Fruit fly (Drosophila melanogaster) whole organism, embryonic: ENCODE data around the gene CG6465.
A peak's percentile ranks its signal among the peaks of the same experiment; 100 is the strongest.

Experiments used
- Bgb ChIP-seq: fragments of 200-800 bp; sonication (Bioruptor generic); IDR thresholded peaks from 2 replicates; pipeline ENCODE4 v1.3.6; 2022; ENCODE audit warnings: missing biosample characterization, missing genetic modification characterization; ENCODE audit not compliant: partially characterized antibody
- CG11085 ChIP-seq: fragments of 200-800 bp; sonication (Bioruptor generic); IDR thresholded peaks from 2 replicates; pipeline ENCODE4 v1.3.6; 2022; ENCODE audit warnings: missing biosample characterization, missing genetic modification characterization
- CG11247 ChIP-seq: fragments of 200-800 bp; sonication (Bioruptor generic); IDR thresholded peaks from 2 replicates; pipeline ENCODE4 v1.3.6; 2022; ENCODE audit warnings: missing biosample characterization, missing genetic modification characterization
- CG12155 ChIP-seq: fragments of 200-800 bp; sonication (Bioruptor generic); optimal IDR thresholded peaks from 3 replicates; lab custom pipeline; 2016; ENCODE audit warnings: missing biosample characterization, missing genetic modification characterization
- CG12744 ChIP-seq: fragments of 200-800 bp; sonication (Bioruptor generic); optimal IDR thresholded peaks from 2 replicates; lab custom pipeline; 2016; ENCODE audit warnings: missing biosample characterization, missing genetic modification characterization
- CG13287 ChIP-seq: fragments of 200-800 bp; sonication (Bioruptor generic); IDR thresholded peaks from 2 replicates; pipeline ENCODE4 v1.3.6; 2022; ENCODE audit warnings: missing biosample characterization, missing genetic modification characterization; ENCODE audit not compliant: partially characterized antibody
- CG15073 ChIP-seq: fragments of 200-800 bp; sonication (Bioruptor generic); optimal IDR thresholded peaks from 2 replicates; lab custom pipeline; 2016; ENCODE audit warnings: missing biosample characterization, missing genetic modification characterization
- CG15601 ChIP-seq: fragments of 200-800 bp; sonication (Bioruptor generic); optimal IDR thresholded peaks from 3 replicates; lab custom pipeline; 2019; ENCODE audit warnings: missing biosample characterization, mild to moderate bottlenecking, missing genetic modification characterization, moderate library complexity
- CG17186 ChIP-seq: fragments of 200-800 bp; sonication (Bioruptor generic); optimal IDR thresholded peaks from 3 replicates; lab custom pipeline; 2017; ENCODE audit warnings: missing biosample characterization, missing genetic modification reagents, missing genetic modification characterization
- CG17328 ChIP-seq: fragments of 200-800 bp; sonication (Bioruptor generic); IDR thresholded peaks from 2 replicates; pipeline ENCODE4 v1.3.6; 2022; ENCODE audit warnings: missing biosample characterization, missing genetic modification characterization
- CG1792 ChIP-seq: fragments of 200-800 bp; sonication (Bioruptor generic); optimal IDR thresholded peaks from 2 replicates; lab custom pipeline; 2016; ENCODE audit warnings: missing biosample characterization, missing genetic modification characterization
- CG3065 ChIP-seq: fragments of 200-800 bp; sonication (Bioruptor generic); optimal IDR thresholded peaks from 2 replicates; lab custom pipeline; 2016; ENCODE audit warnings: missing biosample characterization, missing genetic modification characterization
- CG33557 ChIP-seq: fragments of 200-800 bp; sonication (Bioruptor generic); optimal IDR thresholded peaks from 2 replicates; lab custom pipeline; 2019; ENCODE audit warnings: missing biosample characterization, mild to moderate bottlenecking, missing genetic modification characterization, moderate library complexity
- CG6254 ChIP-seq: fragments of 200-800 bp; sonication (Bioruptor generic); optimal IDR thresholded peaks from 3 replicates; lab custom pipeline; 2017; ENCODE audit warnings: mild to moderate bottlenecking, missing biosample characterization, missing genetic modification reagents, missing genetic modification characterization
- CG7556 ChIP-seq: fragments of 200-800 bp; sonication (Bioruptor generic); optimal IDR thresholded peaks from 2 replicates; lab custom pipeline; 2017; ENCODE audit warnings: missing biosample characterization, mild to moderate bottlenecking, missing genetic modification characterization
- CG9932 ChIP-seq: fragments of 200-800 bp; sonication (Bioruptor generic); IDR thresholded peaks from 2 replicates; pipeline ENCODE4 v1.3.6; 2022; ENCODE audit warnings: missing biosample characterization, missing genetic modification characterization
- CrebB ChIP-seq: fragments of 200-800 bp; sonication (Bioruptor generic); optimal IDR thresholded peaks from 3 replicates; lab custom pipeline; 2018; ENCODE audit warnings: missing biosample characterization, mild to moderate bottlenecking, missing genetic modification characterization
- Dek ChIP-seq: fragments of 200-800 bp; sonication (Bioruptor generic); optimal IDR thresholded peaks from 3 replicates; lab custom pipeline; 2019; ENCODE audit warnings: missing biosample characterization, mild to moderate bottlenecking, missing genetic modification characterization, moderate library complexity
- Doc2 ChIP-seq: fragments of 200-800 bp; sonication (Bioruptor generic); IDR thresholded peaks from 2 replicates; pipeline ENCODE4 v1.3.6; 2022; ENCODE audit warnings: missing biosample characterization, missing genetic modification characterization
- Dp ChIP-seq: fragments of 200-800 bp; sonication (Bioruptor generic); optimal IDR thresholded peaks from 2 replicates; lab custom pipeline; 2018; ENCODE audit warnings: missing biosample characterization, mild to moderate bottlenecking, missing genetic modification characterization, moderate library complexity
- Fer1 ChIP-seq: fragments of 200-800 bp; sonication (Bioruptor generic); optimal IDR thresholded peaks from 2 replicates; lab custom pipeline; 2017; ENCODE audit warnings: missing biosample characterization, mild to moderate bottlenecking, missing genetic modification characterization
- Hr78 ChIP-seq, 2 experiments: fragments of 200-800 bp in 1 of 2; fragments of >200 bp in 1 of 2; sonication (Bioruptor generic) in 1 of 2; optimal IDR thresholded peaks; 2 replicates each; lab custom pipeline; 2017 to 2019; ENCODE audit warnings: missing biosample characterization in 2 of 2, missing genetic modification characterization in 2 of 2, mild to moderate bottlenecking in 1 of 2, moderate library complexity in 1 of 2
- Mes4 ChIP-seq: fragments of 200-800 bp; sonication (Bioruptor generic); optimal IDR thresholded peaks from 2 replicates; lab custom pipeline; 2016; ENCODE audit warnings: missing biosample characterization, missing genetic modification characterization
- Pdp1 ChIP-seq, 2 experiments: fragments of 200-800 bp; sonication (Bioruptor generic); optimal IDR thresholded peaks; 3 replicates each; lab custom pipeline; 2016; ENCODE audit warnings: missing biosample characterization in 2 of 2, missing genetic modification characterization in 2 of 2, mild to moderate bottlenecking in 1 of 2, moderate library complexity in 1 of 2
- Scr ChIP-seq: fragments of 200-800 bp; sonication (Bioruptor generic); IDR thresholded peaks from 2 replicates; pipeline ENCODE4 v1.3.6; 2022; ENCODE audit warnings: missing biosample characterization, missing genetic modification characterization; ENCODE audit not compliant: partially characterized antibody
- TFAM ChIP-seq: fragments of 200-800 bp; sonication (Bioruptor generic); optimal IDR thresholded peaks from 2 replicates; lab custom pipeline; 2017; ENCODE audit warnings: missing biosample characterization, missing genetic modification characterization, inconsistent platforms
- amos ChIP-seq: fragments of 200-800 bp; sonication (Bioruptor generic); IDR thresholded peaks from 2 replicates; pipeline ENCODE4 v1.3.6; 2022; ENCODE audit warnings: missing biosample characterization, missing genetic modification characterization; ENCODE audit not compliant: partially characterized antibody
- cad ChIP-seq: fragments of >200 bp; optimal IDR thresholded peaks from 2 replicates; lab custom pipeline; 2017; ENCODE audit warnings: missing biosample characterization, missing genetic modification characterization
- cas ChIP-seq: fragments of 200-800 bp; sonication (Bioruptor generic); IDR thresholded peaks from 2 replicates; pipeline ENCODE4 v1.3.6; 2022; ENCODE audit warnings: missing biosample characterization, missing genetic modification characterization
- chinmo ChIP-seq: fragments of 200-800 bp; sonication (Bioruptor generic); IDR thresholded peaks from 4 replicates; pipeline ENCODE4 v1.3.6; 2022; ENCODE audit warnings: missing biosample characterization, missing genetic modification characterization; ENCODE audit not compliant: partially characterized antibody
- chn ChIP-seq: fragments of 200-800 bp; sonication (Bioruptor generic); optimal IDR thresholded peaks from 2 replicates; lab custom pipeline; 2016; ENCODE audit warnings: missing biosample characterization, missing genetic modification characterization
- klu ChIP-seq: fragments of 200-800 bp; sonication (Bioruptor generic); IDR thresholded peaks from 2 replicates; pipeline ENCODE4 v1.3.6; 2022; ENCODE audit warnings: missing biosample characterization, missing genetic modification characterization
- oc ChIP-seq: fragments of 200-800 bp; sonication (Bioruptor generic); optimal IDR thresholded peaks from 2 replicates; lab custom pipeline; 2018; ENCODE audit warnings: missing biosample characterization, mild to moderate bottlenecking, missing genetic modification characterization, moderate library complexity
- otp ChIP-seq: fragments of 200-800 bp; sonication (Bioruptor generic); IDR thresholded peaks from 3 replicates; pipeline ENCODE4, ENCODE4 v1.3.6; 2022; ENCODE audit warnings: missing biosample characterization, missing genetic modification characterization
- p53 ChIP-seq: fragments of 200-800 bp; sonication (Bioruptor generic); optimal IDR thresholded peaks from 2 replicates; lab custom pipeline; 2016; ENCODE audit warnings: missing biosample characterization, missing genetic modification characterization
- salm ChIP-seq: fragments of 200-800 bp; sonication (Bioruptor generic); optimal IDR thresholded peaks from 2 replicates; lab custom pipeline; 2018; ENCODE audit warnings: missing biosample characterization, mild to moderate bottlenecking, missing genetic modification characterization
- sc ChIP-seq, 3 experiments: fragments of >200 bp in 2 of 3; fragments of 200-800 bp in 1 of 3; sonication (Bioruptor generic) in 1 of 3; optimal IDR thresholded peaks; 2 replicates in 2 of 3; 3 replicates in 1 of 3; lab custom pipeline; 2017; ENCODE audit warnings: mild to moderate bottlenecking in 1 of 3, missing biosample characterization in 1 of 3, missing genetic modification characterization in 1 of 3, missing genetic modification reagents in 1 of 3
- slbo ChIP-seq: fragments of 200-800 bp; sonication (Bioruptor generic); IDR thresholded peaks from 2 replicates; pipeline ENCODE4 v1.3.6; 2022; ENCODE audit warnings: missing biosample characterization, missing genetic modification characterization
- stc ChIP-seq: fragments of 200-800 bp; sonication (Bioruptor generic); IDR thresholded peaks from 2 replicates; pipeline ENCODE4 v1.3.6; 2022; ENCODE audit warnings: missing biosample characterization, missing genetic modification characterization
- tx ChIP-seq: fragments of 200-800 bp; sonication (Bioruptor generic); optimal IDR thresholded peaks from 2 replicates; lab custom pipeline; 2016; ENCODE audit warnings: missing biosample characterization, missing genetic modification characterization
- unc-4 ChIP-seq: fragments of 200-800 bp; sonication (Bioruptor generic); IDR thresholded peaks from 2 replicates; pipeline ENCODE4 v1.3.6; 2022; ENCODE audit warnings: missing biosample characterization, missing genetic modification characterization; ENCODE audit not compliant: partially characterized antibody
- unpg ChIP-seq: fragments of 200-800 bp; sonication (Bioruptor generic); optimal IDR thresholded peaks from 3 replicates; lab custom pipeline; 2018; ENCODE audit warnings: missing biosample characterization, mild to moderate bottlenecking, missing genetic modification characterization, moderate library complexity
- vvl ChIP-seq: fragments of 200-800 bp; sonication (Bioruptor generic); IDR thresholded peaks from 2 replicates; pipeline ENCODE4 v1.3.6; 2022; ENCODE audit warnings: missing biosample characterization, missing genetic modification characterization
- wdn ChIP-seq: fragments of 200-800 bp; sonication (Bioruptor generic); IDR thresholded peaks from 2 replicates; pipeline ENCODE4 v1.3.6; 2022; ENCODE audit warnings: missing biosample characterization, missing genetic modification characterization

CG6465 gene

DNA sequence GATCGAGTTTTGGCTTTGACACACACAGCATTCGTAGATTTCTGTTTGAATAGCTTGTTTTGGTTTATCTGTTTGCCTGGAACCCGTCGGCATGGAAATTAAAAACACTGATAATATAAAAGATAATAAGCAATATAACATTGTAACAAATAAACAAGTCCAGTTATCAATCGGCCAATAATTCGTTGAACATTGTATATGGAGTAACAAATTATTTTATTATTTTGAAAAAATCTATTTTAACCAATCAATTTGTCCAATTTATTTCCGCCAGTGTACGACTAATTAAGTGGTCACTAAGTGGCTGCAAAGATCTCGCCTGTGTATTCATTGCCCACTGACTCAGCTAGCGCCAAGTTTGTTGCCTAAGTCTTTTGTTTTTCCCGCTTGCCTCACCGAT, 11.8 kb upstream of the CG6465 start (continued):
- TF ChIP-seq tx (no peak), cas (GFP tag; lab: Robert Waterston, UW) (peak; percentile 43; the same call in 1 of the 2 replicates), CG12744 (GFP tag; lab: Kevin White, UChicago) (no peak), CrebB (peak; percentile 22), Dp (GFP tag; lab: Kevin White, UChicago) (no peak), CG7556 (GFP tag; lab: Kevin White, UChicago) (peak; percentile 37), CG11085 (GFP tag; lab: Robert Waterston, UW) (0 out of 2 replicates have a peak, but pooled peaks have one; percentile 29), cad (GFP tag; lab: Kevin White, UChicago) (no peak), CG9932 (peak; percentile 76), Bgb (GFP tag; lab: Robert Waterston, UW) (no peak), chn (GFP tag; lab: Kevin White, UChicago) (no peak), CG3065 (no peak)

DNA sequence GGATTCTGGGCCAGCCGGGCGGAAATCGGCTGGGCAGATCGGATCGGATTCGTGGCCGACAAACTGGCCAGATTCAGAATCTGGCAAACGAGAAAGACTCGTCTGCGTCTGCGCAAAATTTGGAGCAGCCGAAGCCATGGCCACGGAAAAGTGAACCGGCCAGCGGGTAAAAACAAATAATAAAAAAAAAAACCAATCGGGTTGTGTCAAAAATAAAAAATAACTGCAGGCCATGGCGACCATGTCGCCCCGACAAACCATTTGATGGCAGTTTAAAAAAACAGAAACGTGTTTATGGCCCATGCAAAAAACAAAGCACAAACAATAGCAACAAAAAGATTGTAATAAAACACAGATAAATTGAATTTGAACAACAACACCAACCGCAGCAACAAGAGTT, 11.1 kb upstream of the CG6465 start:
- TF ChIP-seq Fer1 (GFP tag; lab: Kevin White, UChicago) (no peak), CG33557 (no peak), CG11247 (GFP tag; lab: Robert Waterston, UW) (no peak), chinmo (GFP tag; lab: Robert Waterston, UW) (0 out of 4 replicates have a peak, but pooled peaks have one; percentile 42), CG15601 (tag; lab: Kevin White, UChicago) (no peak)

DNA sequence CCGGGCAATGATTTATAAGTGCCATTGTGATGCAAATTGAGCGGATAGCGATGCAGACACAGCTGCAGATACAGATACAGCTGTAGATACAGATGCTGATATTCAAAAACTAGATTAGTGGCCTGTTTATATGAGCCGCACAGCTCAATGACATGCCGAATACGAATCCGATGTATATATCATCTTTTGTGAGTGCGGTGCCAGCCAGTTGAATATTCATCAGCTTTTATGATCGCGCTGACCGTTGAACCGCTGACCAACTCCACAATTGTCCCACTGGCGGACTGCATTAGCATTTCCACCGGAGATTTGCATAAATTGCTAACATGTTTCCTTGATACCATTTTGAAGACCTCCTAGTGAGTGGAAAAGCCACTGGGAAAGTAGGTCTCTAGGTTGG, 10.3 kb upstream of the CG6465 start:
- TF ChIP-seq p53 (GFP tag; lab: Kevin White, UChicago) (no peak), CG11085 (GFP tag; lab: Robert Waterston, UW) (no peak), CG1792 (no peak), TFAM (no peak), Scr (GFP tag; lab: Robert Waterston, UW) (no peak), oc (tag; lab: Kevin White, UChicago) (peak; percentile 72), klu (no peak), CG6254 (GFP tag; lab: Kevin White, UChicago) (no peak), vvl (GFP tag; lab: Robert Waterston, UW) (peak; percentile 77), sc (optimal IDR thresholded peaks at IDR 0.05; lab: Kevin White, UChicago) (no peak), sc (GFP tag; optimal IDR thresholded peaks at IDR 0.05; lab: Kevin White, UChicago) (no peak), Mes4 (GFP tag; lab: Kevin White, UChicago) (no peak), salm (tag; lab: Kevin White, UChicago) (peak; percentile 2), CG17186 (GFP tag; lab: Kevin White, UChicago) (no peak), Hr78 (GFP tag; optimal IDR thresholded peaks at IDR 0.05; lab: Kevin White, UChicago) (peak in 1 of 2 experiments; percentile 38)

DNA sequence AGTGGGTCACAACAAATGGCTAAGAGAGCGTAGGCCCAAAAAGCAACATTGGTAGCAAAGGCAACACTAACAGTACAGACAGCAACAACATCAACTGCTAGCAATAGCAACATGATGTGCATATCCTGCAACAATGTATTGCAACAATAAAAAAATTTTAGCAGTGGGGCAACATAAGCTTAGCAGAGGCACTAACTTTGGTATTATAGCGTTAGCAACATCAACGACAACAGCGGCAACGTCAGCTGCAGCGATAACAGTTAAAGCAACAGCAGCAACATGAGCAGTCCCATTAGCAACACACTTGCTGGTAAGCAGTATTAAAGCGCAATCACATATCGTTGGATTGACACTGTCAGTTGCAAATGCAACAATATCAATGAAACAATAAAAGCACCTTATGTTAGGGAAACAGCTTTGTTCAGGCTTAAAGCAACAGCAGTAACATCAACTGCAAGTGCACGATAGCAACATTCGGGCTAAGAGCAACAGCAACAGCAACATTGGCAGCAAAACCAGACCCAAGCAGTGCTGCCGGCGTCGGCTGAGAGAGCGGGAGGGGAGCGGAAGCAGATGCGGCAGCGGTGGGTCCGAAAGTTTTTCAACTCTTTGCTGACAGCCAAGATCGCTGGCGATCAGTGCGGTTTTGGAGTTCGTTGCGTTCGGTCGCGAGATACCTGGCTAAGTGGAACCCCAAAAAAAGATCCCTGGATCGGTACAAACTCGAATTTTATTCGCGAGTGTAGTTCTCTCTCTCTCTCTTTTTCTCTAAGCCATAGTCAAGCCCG, 9.4 kb upstream of the CG6465 start, which contains the start of gene Skel:
Skel (plus strand) TSS at position 637 of the 788 bp plus-strand sequence.
- TF ChIP-seq CG15073 (GFP tag; lab: Kevin White, UChicago) (no peak), otp (GFP tag; lab: Robert Waterston, UW) (no peak), Dek (no peak), Pdp1 (GFP tag; optimal IDR thresholded peaks at IDR 0.05; lab: Kevin White, UChicago) (no peak), CG12155 (no peak), unc-4 (GFP tag; lab: Robert Waterston, UW) (no peak), CG13287 (GFP tag; lab: Robert Waterston, UW) (no peak), stc (GFP tag; lab: Robert Waterston, UW) (peak; percentile 44; the same call in 1 of the 2 replicates), Doc2 (no peak), wdn (no peak), chinmo (GFP tag; lab: Robert Waterston, UW) (0 out of 4 replicates have a peak, but pooled peaks have one; percentile 30), slbo (GFP tag; lab: Robert Waterston, UW) (no peak), amos (GFP tag; lab: Robert Waterston, UW) (peak; percentile 16; the same call in 1 of the 2 replicates), unpg (GFP tag; lab: Kevin White, UChicago) (no peak), CG17328 (GFP tag; lab: Robert Waterston, UW) (0 out of 2 replicates have a peak, but pooled peaks have one; percentile 5)
